Worm (Caenorhabditis elegans) whole organism, young adult: ENCODE measurements around the gene B0228.7.

Experiments
- B0019.2 ChIP-seq: fragments of 200-800 bp; sonication (Bioruptor generic); conservative IDR thresholded peaks from 2 replicates; pipeline ENCODE4 v1.3.6; 2022; ENCODE audit warnings: missing genetic modification reagents, missing genetic modification characterization, missing compliant biosample characterization
- F10E7.11 ChIP-seq: sonication (generic microtip); optimal IDR thresholded peaks from 2 replicates; lab custom pipeline; 2017; ENCODE audit warnings: mild to moderate bottlenecking, missing genetic modification characterization, moderate library complexity, missing compliant biosample characterization
- F23B12.7 ChIP-seq: sonication (generic microtip); optimal IDR thresholded peaks from 2 replicates; lab custom pipeline; 2017; ENCODE audit warnings: missing genetic modification characterization, mild to moderate bottlenecking, missing compliant biosample characterization, antibody characterized with exemption, moderate library complexity; ENCODE audit not compliant: insufficient read depth
- F37B4.10 ChIP-seq: fragments of 200-800 bp; sonication (Bioruptor generic); IDR thresholded peaks from 2 replicates; pipeline ENCODE4 v1.3.6; 2022; ENCODE audit warnings: missing genetic modification characterization, missing compliant biosample characterization
- F39B2.1 ChIP-seq: fragments of 200-800 bp; sonication (Bioruptor generic); IDR thresholded peaks from 2 replicates; pipeline ENCODE4 v1.3.6; 2022; ENCODE audit warnings: missing genetic modification reagents, missing genetic modification characterization, missing compliant biosample characterization
- F49E8.2 ChIP-seq: sonication (generic microtip); optimal IDR thresholded peaks from 3 replicates; lab custom pipeline; 2017; ENCODE audit warnings: missing genetic modification characterization, mild to moderate bottlenecking, missing compliant biosample characterization, antibody characterized with exemption, moderate library complexity; ENCODE audit not compliant: insufficient read depth
- K11D2.4 ChIP-seq: fragments of 200-800 bp; sonication (Bioruptor generic); IDR thresholded peaks from 2 replicates; pipeline ENCODE4 v1.3.6; 2022; ENCODE audit warnings: missing genetic modification reagents, missing genetic modification characterization, missing compliant biosample characterization
- Y67H2A.10 ChIP-seq: fragments of 200-800 bp; sonication (Bioruptor generic); conservative IDR thresholded peaks from 2 replicates; pipeline ENCODE4 v1.3.6; 2022; ENCODE audit warnings: missing genetic modification reagents, missing genetic modification characterization, missing compliant biosample characterization
- ama-1 ChIP-seq, 3 experiments: fragments of 150-350 bp in 1 of 3; sonication (generic microtip) in 2 of 3; optimal IDR thresholded peaks; 2 replicates each; lab custom pipeline; 2014 to 2018; ENCODE audit warnings: missing biosample characterization in 2 of 3, missing genetic modification characterization in 2 of 3, missing genetic modification reagents in 2 of 3
- attf-3 ChIP-seq: fragments of 200-800 bp; sonication (Bioruptor generic); conservative IDR thresholded peaks from 2 replicates; pipeline ENCODE4 v1.3.6; 2022; ENCODE audit warnings: missing genetic modification reagents, missing genetic modification characterization, missing compliant biosample characterization
- attf-5 ChIP-seq: fragments of 200-800 bp; sonication (Bioruptor generic); optimal IDR thresholded peaks from 2 replicates; lab custom pipeline; 2018; ENCODE audit warnings: mild to moderate bottlenecking, missing genetic modification characterization, missing compliant biosample characterization
- cebp-2 ChIP-seq: fragments of 200-800 bp; sonication (Bioruptor generic); IDR thresholded peaks from 2 replicates; pipeline ENCODE4 v1.3.6; 2022; ENCODE audit warnings: missing genetic modification characterization, missing compliant biosample characterization
- ceh-40 ChIP-seq: fragments of 200-800 bp; sonication (Bioruptor generic); IDR thresholded peaks from 2 replicates; pipeline ENCODE4 v1.3.6; 2022; ENCODE audit warnings: missing genetic modification characterization, missing compliant biosample characterization
- ceh-91 ChIP-seq: fragments of 200-800 bp; sonication (Bioruptor generic); IDR thresholded peaks from 2 replicates; pipeline ENCODE4 v1.3.6; 2022; ENCODE audit warnings: missing genetic modification reagents, missing genetic modification characterization, missing compliant biosample characterization
- chd-7 ChIP-seq: sonication (generic microtip); optimal IDR thresholded peaks from 2 replicates; lab custom pipeline; 2016; ENCODE audit warnings: mild to moderate bottlenecking, missing genetic modification characterization, moderate library complexity, missing compliant biosample characterization
- dox-1 ChIP-seq: fragments of 200-800 bp; sonication (Bioruptor generic); IDR thresholded peaks from 2 replicates; pipeline ENCODE4 v1.3.6; 2022; ENCODE audit warnings: missing genetic modification reagents, missing genetic modification characterization, missing compliant biosample characterization
- dpff-1 ChIP-seq: sonication (generic microtip); optimal IDR thresholded peaks from 2 replicates; lab custom pipeline; 2017; ENCODE audit warnings: mild to moderate bottlenecking, missing genetic modification characterization, missing compliant biosample characterization
- ets-4 ChIP-seq: fragments of 200-800 bp; sonication (Bioruptor generic); optimal IDR thresholded peaks from 2 replicates; lab custom pipeline; 2018; ENCODE audit warnings: mild to moderate bottlenecking, missing genetic modification characterization, missing compliant biosample characterization
- fkh-3 ChIP-seq: sonication (generic microtip); optimal IDR thresholded peaks from 2 replicates; lab custom pipeline; 2016; ENCODE audit warnings: mild to moderate bottlenecking, missing genetic modification characterization, missing compliant biosample characterization
- gei-17 ChIP-seq: fragments of 200-800 bp; sonication (Bioruptor generic); optimal IDR thresholded peaks from 2 replicates; lab custom pipeline; 2018; ENCODE audit warnings: mild to moderate bottlenecking, missing genetic modification characterization, missing compliant biosample characterization
- hlh-26 ChIP-seq: fragments of 200-800 bp; sonication (Bioruptor generic); conservative IDR thresholded peaks from 2 replicates; pipeline ENCODE4 v1.3.6; 2022; ENCODE audit warnings: missing genetic modification reagents, missing genetic modification characterization, missing compliant biosample characterization
- hmg-1.2 ChIP-seq: fragments of 200-800 bp; sonication (Bioruptor generic); IDR thresholded peaks from 2 replicates; pipeline ENCODE4 v1.3.6; 2022; ENCODE audit warnings: missing genetic modification reagents, missing genetic modification characterization, missing compliant biosample characterization
- hsf-1 ChIP-seq: fragments of 200-800 bp; sonication (Bioruptor generic); IDR thresholded peaks from 2 replicates; pipeline ENCODE4 v1.3.6; 2022; ENCODE audit warnings: missing genetic modification reagents, missing genetic modification characterization, missing compliant biosample characterization
- let-526 ChIP-seq: fragments of 200-800 bp; sonication (Bioruptor generic); IDR thresholded peaks from 2 replicates; pipeline ENCODE4 v1.3.6; 2022; ENCODE audit warnings: missing genetic modification reagents, missing genetic modification characterization, missing compliant biosample characterization
- let-607 ChIP-seq, 2 experiments: fragments of 200-800 bp in 1 of 2; sonication (Bioruptor generic) in 1 of 2; sonication (generic microtip) in 1 of 2; optimal IDR thresholded peaks; 2 replicates each; lab custom pipeline; 2016 to 2018; ENCODE audit warnings: mild to moderate bottlenecking in 2 of 2, missing compliant biosample characterization in 2 of 2, missing genetic modification characterization in 2 of 2, moderate library complexity in 2 of 2, missing genotype in 1 of 2
- lin-26 ChIP-seq: fragments of 200-800 bp; sonication (Bioruptor generic); IDR thresholded peaks from 2 replicates; pipeline ENCODE4 v1.3.6; 2022; ENCODE audit warnings: missing genetic modification reagents, missing genetic modification characterization, missing compliant biosample characterization
- lin-35 ChIP-seq, 3 experiments: fragments of 150-350 bp in 2 of 3; sonication (generic microtip) in 1 of 3; optimal IDR thresholded peaks; 2 replicates each; lab custom pipeline; 2014 to 2018; ENCODE audit warnings: missing biosample characterization in 3 of 3, missing genetic modification characterization in 3 of 3, missing genetic modification reagents in 3 of 3
- lsl-1 ChIP-seq: fragments of 200-800 bp; sonication (Bioruptor generic); optimal IDR thresholded peaks from 2 replicates; lab custom pipeline; 2018; ENCODE audit warnings: mild to moderate bottlenecking, missing genetic modification characterization, moderate library complexity, missing compliant biosample characterization
- madf-10 ChIP-seq: sonication (generic microtip); optimal IDR thresholded peaks from 2 replicates; lab custom pipeline; 2016; ENCODE audit warnings: mild to moderate bottlenecking, missing genetic modification characterization, missing compliant biosample characterization
- madf-3 ChIP-seq: fragments of 200-800 bp; sonication (Bioruptor generic); IDR thresholded peaks from 2 replicates; pipeline ENCODE4 v1.3.6; 2022; ENCODE audit warnings: missing genetic modification reagents, missing genetic modification characterization, missing compliant biosample characterization
- madf-6 ChIP-seq: fragments of 200-800 bp; sonication (Bioruptor generic); IDR thresholded peaks from 2 replicates; pipeline ENCODE4 v1.3.6; 2022; ENCODE audit warnings: missing genetic modification reagents, missing genetic modification characterization, missing compliant biosample characterization
- mcd-1 ChIP-seq: fragments of 200-800 bp; sonication (Bioruptor generic); IDR thresholded peaks from 2 replicates; pipeline ENCODE4 v1.3.6; 2022; ENCODE audit warnings: missing genetic modification reagents, missing genetic modification characterization, missing compliant biosample characterization
- mel-28 ChIP-seq: sonication (generic microtip); optimal IDR thresholded peaks from 2 replicates; lab custom pipeline; 2016; ENCODE audit warnings: borderline replicate concordance, mild to moderate bottlenecking, missing genetic modification characterization, missing compliant biosample characterization
- mxl-1 ChIP-seq: sonication (generic microtip); optimal IDR thresholded peaks from 2 replicates; lab custom pipeline; 2016; ENCODE audit warnings: missing genetic modification characterization, missing compliant biosample characterization
- nfya-1 ChIP-seq: sonication (generic microtip); optimal IDR thresholded peaks from 2 replicates; lab custom pipeline; 2017; ENCODE audit warnings: antibody characterized with exemption, missing compliant biosample characterization, missing genetic modification characterization, borderline replicate concordance; ENCODE audit not compliant: insufficient read depth
- nfya-2 ChIP-seq: fragments of 200-800 bp; sonication (Bioruptor generic); IDR thresholded peaks from 2 replicates; pipeline ENCODE4 v1.3.6; 2022; ENCODE audit warnings: missing genetic modification reagents, missing genetic modification characterization, missing compliant biosample characterization
- nhr-179 ChIP-seq: sonication (generic microtip); optimal IDR thresholded peaks from 2 replicates; lab custom pipeline; 2016; ENCODE audit warnings: mild to moderate bottlenecking, missing genetic modification characterization, missing compliant biosample characterization
- nhr-90 ChIP-seq: sonication (generic microtip); optimal IDR thresholded peaks from 2 replicates; lab custom pipeline; 2016; ENCODE audit warnings: missing genotype, mild to moderate bottlenecking, missing genetic modification characterization, missing compliant biosample characterization
- pha-4 ChIP-seq: fragments of 150-350 bp; sonication (generic microtip); optimal IDR thresholded peaks from 2 replicates; lab custom pipeline; 2014; ENCODE audit warnings: missing biosample characterization, missing genetic modification reagents, missing genetic modification characterization
- rcor-1 ChIP-seq: fragments of 200-800 bp; sonication (Bioruptor generic); IDR thresholded peaks from 2 replicates; pipeline ENCODE4 v1.3.6; 2022; ENCODE audit warnings: missing genetic modification reagents, missing genetic modification characterization, missing compliant biosample characterization
- rec-8 ChIP-seq, 2 experiments: sonication (generic microtip); optimal IDR thresholded peaks; 2 replicates each; lab custom pipeline; 2016; ENCODE audit warnings: mild to moderate bottlenecking in 2 of 2, missing genetic modification characterization in 2 of 2, missing genetic modification reagents in 2 of 2, missing genotype in 2 of 2, missing biosample characterization in 1 of 2, missing compliant biosample characterization in 1 of 2, moderate library complexity in 1 of 2
- repo-1 ChIP-seq: sonication (generic microtip); optimal IDR thresholded peaks from 2 replicates; lab custom pipeline; 2017; ENCODE audit warnings: mild to moderate bottlenecking, missing genetic modification characterization, missing compliant biosample characterization
- snpc-3.4 ChIP-seq: sonication (generic microtip); optimal IDR thresholded peaks from 2 replicates; lab custom pipeline; 2017; ENCODE audit warnings: missing genetic modification characterization, mild to moderate bottlenecking, missing compliant biosample characterization, antibody characterized with exemption, moderate library complexity, missing genotype, missing genetic modification reagents
- tbx-9 ChIP-seq: sonication (generic microtip); optimal IDR thresholded peaks from 2 replicates; lab custom pipeline; 2016; ENCODE audit warnings: borderline replicate concordance, missing genetic modification characterization, inconsistent platforms, missing compliant biosample characterization
- tlf-1 ChIP-seq: fragments of 200-800 bp; sonication (Bioruptor generic); optimal IDR thresholded peaks from 2 replicates; lab custom pipeline; 2018; ENCODE audit warnings: mild to moderate bottlenecking, missing genetic modification characterization, missing compliant biosample characterization
- ztf-22 ChIP-seq: fragments of 200-800 bp; sonication (Bioruptor generic); optimal IDR thresholded peaks from 2 replicates; lab custom pipeline; 2018; ENCODE audit warnings: mild to moderate bottlenecking, missing genetic modification characterization, moderate library complexity, missing compliant biosample characterization
- ztf-3 ChIP-seq: fragments of 200-800 bp; sonication (Bioruptor generic); optimal IDR thresholded peaks from 2 replicates; lab custom pipeline; 2018; ENCODE audit warnings: mild to moderate bottlenecking, missing genetic modification characterization, missing compliant biosample characterization

B0228.7 gene

DNA sequence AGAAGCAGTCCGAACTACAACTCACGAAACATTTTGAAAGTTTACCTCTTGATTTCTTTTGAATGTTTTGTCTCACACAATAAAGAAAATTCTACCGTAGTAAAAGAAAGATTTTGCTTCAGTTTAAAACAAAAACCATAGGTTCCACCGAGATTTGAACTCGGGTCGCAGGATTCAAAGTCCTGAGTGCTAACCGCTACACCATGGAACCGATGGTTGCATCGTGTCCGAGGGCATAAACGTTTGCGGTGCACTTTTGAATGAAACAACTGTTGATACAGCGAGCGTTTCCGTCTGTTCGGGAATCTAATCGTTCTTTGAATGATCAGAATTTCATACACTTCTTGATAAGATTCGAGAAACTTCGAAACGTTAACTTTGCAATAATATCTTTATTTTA lies 2.0 kb downstream of the B0228.7 start (continued):
- TF ChIP-seq F23B12.7 (tag; lab: Kevin White, UChicago) = no peak
- no peak for TF ChIP-seq dpff-1 (tag; lab: Kevin White, UChicago)
- no peak for TF ChIP-seq ama-1 (optimal IDR thresholded peaks at IDR 0.05; lab: Kevin White, UChicago)
- peak in 1 of 2 experiments; percentile 31 for TF ChIP-seq ama-1 (GFP tag; optimal IDR thresholded peaks at IDR 0.05; lab: Kevin White, UChicago)
- TF ChIP-seq repo-1 (tag; lab: Kevin White, UChicago) = peak; percentile 81
- TF ChIP-seq mxl-1 (tag; lab: Kevin White, UChicago) = peak; percentile 25
- TF ChIP-seq ceh-91 = no peak
- TF ChIP-seq dox-1 = peak; percentile 65; the same call in 1 of the 2 replicates
- TF ChIP-seq lsl-1 (GFP tag; lab: Kevin White, UChicago) = peak; percentile 42
- TF ChIP-seq nfya-2 (GFP tag; lab: Robert Waterston, UW) = no peak
- TF ChIP-seq cebp-2 = no peak
- TF ChIP-seq lin-26 (GFP tag; lab: Robert Waterston, UW) = peak; percentile 83
- TF ChIP-seq madf-6 (GFP tag; lab: Robert Waterston, UW) = peak; percentile 70
- peak; percentile 51 for TF ChIP-seq chd-7 (tag; lab: Kevin White, UChicago)
- TF ChIP-seq hlh-26 (GFP tag; lab: Robert Waterston, UW) = no peak
- TF ChIP-seq let-607 (tag; optimal IDR thresholded peaks at IDR 0.05; lab: Kevin White, UChicago) = peak in 1 of 2 experiments; percentile 27
- 0 out of 2 replicates have a peak, but pooled peaks have one; percentile 25 for TF ChIP-seq madf-3
- no peak for TF ChIP-seq mel-28 (tag; lab: Kevin White, UChicago)
- TF ChIP-seq nfya-1 (tag; lab: Kevin White, UChicago) = no peak
- TF ChIP-seq hmg-1.2 (GFP tag; lab: Robert Waterston, UW) = peak; percentile 65
- TF ChIP-seq snpc-3.4 = peak; percentile 17
- TF ChIP-seq let-526 (GFP tag; lab: Robert Waterston, UW) = 0 out of 2 replicates have a peak, but pooled peaks have one; percentile 46
- TF ChIP-seq gei-17 (GFP tag; lab: Kevin White, UChicago) = no peak
- TF ChIP-seq rec-8 (tag; optimal IDR thresholded peaks at IDR 0.05; lab: Kevin White, UChicago) = peak in 1 of 2 experiments; percentile 38
- no peak for TF ChIP-seq nhr-179 (tag; lab: Kevin White, UChicago)
- no peak for TF ChIP-seq F39B2.1 (GFP tag; lab: Robert Waterston, UW)
- TF ChIP-seq attf-5 (GFP tag; lab: Kevin White, UChicago) = peak; percentile 61
- no peak for TF ChIP-seq tbx-9 (tag; lab: Kevin White, UChicago)
- TF ChIP-seq mcd-1 = peak; percentile 59
- no peak for TF ChIP-seq F10E7.11 (tag; lab: Kevin White, UChicago)
- peak; percentile 59 for TF ChIP-seq ztf-3 (GFP tag; lab: Kevin White, UChicago)
- peak; percentile 39 for TF ChIP-seq tlf-1 (GFP tag; lab: Kevin White, UChicago)
- TF ChIP-seq F49E8.2 (tag; lab: Kevin White, UChicago) = no peak
- no peak; the same call in 1 of the 2 replicates for TF ChIP-seq K11D2.4 (GFP tag; lab: Robert Waterston, UW)
- peak in 1 of 3 experiments; percentile 10 for TF ChIP-seq lin-35 (GFP tag; optimal IDR thresholded peaks at IDR 0.05; lab: Kevin White, UChicago)
- no peak for TF ChIP-seq ets-4 (GFP tag; lab: Kevin White, UChicago)
- TF ChIP-seq Y67H2A.10 = no peak
- TF ChIP-seq ztf-22 = no peak
- TF ChIP-seq madf-10 = peak; percentile 54
- no peak for TF ChIP-seq fkh-3
- TF ChIP-seq rcor-1 = peak; percentile 32; the same call in 1 of the 2 replicates
- no peak for TF ChIP-seq attf-3 (GFP tag; lab: Robert Waterston, UW)
- TF ChIP-seq nhr-90 (tag; lab: Kevin White, UChicago) = peak; percentile 68
- 0 out of 2 replicates have a peak, but pooled peaks have one; percentile 28 for TF ChIP-seq ceh-40
- no peak for TF ChIP-seq B0019.2 (GFP tag; lab: Robert Waterston, UW)
- peak; percentile 72 for TF ChIP-seq hsf-1
- 0 out of 2 replicates have a peak, but pooled peaks have one; percentile 71 for TF ChIP-seq F37B4.10 (GFP tag; lab: Robert Waterston, UW)
- no peak for TF ChIP-seq pha-4 (tag; lab: Kevin White, UChicago)
